Fruit fly (Drosophila melanogaster) whole organism, embryonic: ENCODE results near the gene GstD8.
A peak's percentile ranks its signal among the peaks of the same experiment; 100 is the strongest.

Source experiments
- Blimp-1 ChIP-seq: fragments of 200-800 bp; sonication (Bioruptor generic); optimal IDR thresholded peaks from 3 replicates; lab custom pipeline; 2018; ENCODE audit warnings: missing biosample characterization, missing genetic modification characterization, mild to moderate bottlenecking, moderate library complexity, missing genetic modification reagents
- CG10147 ChIP-seq: fragments of 200-800 bp; sonication (Bioruptor generic); optimal IDR thresholded peaks from 2 replicates; lab custom pipeline; 2019; ENCODE audit warnings: missing biosample characterization, mild to moderate bottlenecking, missing genetic modification characterization, moderate library complexity
- CG10431 ChIP-seq: fragments of 200-800 bp; sonication (Bioruptor generic); optimal IDR thresholded peaks from 3 replicates; lab custom pipeline; 2018; ENCODE audit warnings: missing biosample characterization, mild to moderate bottlenecking, missing genetic modification characterization
- CG1233 ChIP-seq: fragments of 200-800 bp; sonication (Bioruptor generic); optimal IDR thresholded peaks from 4 replicates; lab custom pipeline; 2018; ENCODE audit warnings: missing biosample characterization, mild to moderate bottlenecking, missing genetic modification characterization
- CG12659 ChIP-seq: fragments of 200-800 bp; sonication (Bioruptor generic); optimal IDR thresholded peaks from 3 replicates; lab custom pipeline; 2017; ENCODE audit warnings: mild to moderate bottlenecking, missing biosample characterization, missing genetic modification reagents, missing genetic modification characterization
- CG12769 ChIP-seq: fragments of 200-800 bp; sonication (Bioruptor generic); optimal IDR thresholded peaks from 2 replicates; lab custom pipeline; 2019; ENCODE audit warnings: missing biosample characterization, mild to moderate bottlenecking, missing genetic modification characterization, moderate library complexity
- CG13123 ChIP-seq: fragments of 200-800 bp; sonication (Bioruptor generic); optimal IDR thresholded peaks from 2 replicates; lab custom pipeline; 2016; ENCODE audit warnings: missing biosample characterization, missing genetic modification characterization
- CG13894 ChIP-seq: fragments of 200-800 bp; sonication (Bioruptor generic); optimal IDR thresholded peaks from 3 replicates; lab custom pipeline; 2018; ENCODE audit warnings: missing biosample characterization, mild to moderate bottlenecking, missing genetic modification characterization, moderate library complexity
- CG15011 ChIP-seq: fragments of 200-800 bp; sonication (Bioruptor generic); optimal IDR thresholded peaks from 3 replicates; lab custom pipeline; 2018; ENCODE audit warnings: missing biosample characterization, mild to moderate bottlenecking, missing genetic modification characterization
- CG17361 ChIP-seq: fragments of 200-800 bp; sonication (Bioruptor generic); IDR thresholded peaks from 3 replicates; pipeline ENCODE4 v1.3.6; 2022; ENCODE audit warnings: missing biosample characterization, missing genetic modification characterization
- CG17568 ChIP-seq: fragments of 200-800 bp; sonication (Bioruptor generic); optimal IDR thresholded peaks from 2 replicates; lab custom pipeline; 2018; ENCODE audit warnings: missing biosample characterization, mild to moderate bottlenecking, missing genetic modification characterization, moderate library complexity
- CG17612 ChIP-seq: fragments of 200-800 bp; sonication (Bioruptor generic); IDR thresholded peaks from 2 replicates; pipeline ENCODE4 v1.3.6; 2022; ENCODE audit warnings: missing biosample characterization, missing genetic modification characterization
- CG17829 ChIP-seq: fragments of 200-800 bp; optimal IDR thresholded peaks from 2 replicates; lab custom pipeline; 2019; ENCODE audit warnings: missing biosample characterization, mild to moderate bottlenecking, missing genetic modification characterization, moderate library complexity
- CG18764 ChIP-seq: fragments of 200-800 bp; sonication (Bioruptor generic); optimal IDR thresholded peaks from 3 replicates; lab custom pipeline; 2016; ENCODE audit warnings: missing biosample characterization, missing genetic modification characterization
- CG4360 ChIP-seq: fragments of 200-800 bp; sonication (Bioruptor generic); IDR thresholded peaks from 2 replicates; pipeline ENCODE4 v1.3.6; 2022; ENCODE audit warnings: missing biosample characterization, missing genetic modification characterization
- CG5953 ChIP-seq: fragments of 200-800 bp; sonication (Bioruptor generic); IDR thresholded peaks from 2 replicates; pipeline ENCODE4 v1.3.6; 2022; ENCODE audit warnings: missing biosample characterization, missing genetic modification characterization
- CG6654 ChIP-seq: fragments of 200-800 bp; sonication (Bioruptor generic); optimal IDR thresholded peaks from 2 replicates; lab custom pipeline; 2017; ENCODE audit warnings: missing biosample characterization, mild to moderate bottlenecking, missing genetic modification characterization
- CG8388 ChIP-seq: fragments of 200-800 bp; sonication (Bioruptor generic); optimal IDR thresholded peaks from 2 replicates; lab custom pipeline; 2019; ENCODE audit warnings: missing biosample characterization, mild to moderate bottlenecking, missing genetic modification characterization, moderate library complexity
- CG8765 ChIP-seq: fragments of 200-800 bp; sonication (Bioruptor generic); IDR thresholded peaks from 2 replicates; pipeline ENCODE4 v1.3.6; 2022; ENCODE audit warnings: missing biosample characterization, missing genetic modification characterization
- CG9876 ChIP-seq: fragments of 200-800 bp; sonication (Bioruptor generic); optimal IDR thresholded peaks from 2 replicates; lab custom pipeline; 2016; ENCODE audit warnings: missing biosample characterization, missing genetic modification characterization
- Dbx ChIP-seq: fragments of 200-800 bp; sonication (Bioruptor generic); IDR thresholded peaks from 3 replicates; pipeline ENCODE4 v1.3.6; 2022; ENCODE audit warnings: missing biosample characterization, missing genetic modification characterization
- Dip3 ChIP-seq: fragments of 200-800 bp; sonication (Bioruptor generic); optimal IDR thresholded peaks from 3 replicates; lab custom pipeline; 2016; ENCODE audit warnings: missing biosample characterization, missing genetic modification characterization
- Jarid2 ChIP-seq: fragments of 200-800 bp; sonication (Bioruptor generic); optimal IDR thresholded peaks from 3 replicates; lab custom pipeline; 2017; ENCODE audit warnings: mild to moderate bottlenecking, missing biosample characterization, missing genetic modification reagents, missing genetic modification characterization
- Med ChIP-seq: fragments of 200-800 bp; sonication (Bioruptor generic); peaks from one replicate; lab custom pipeline; 2016; ENCODE audit warnings: missing biosample characterization, missing genetic modification characterization, mild to moderate bottlenecking, inconsistent platforms, moderate library complexity
- NC2β ChIP-seq: fragments of 200-800 bp; sonication (Bioruptor generic); optimal IDR thresholded peaks from 2 replicates; lab custom pipeline; 2016; ENCODE audit warnings: missing biosample characterization, missing genetic modification characterization
- PHDP ChIP-seq: fragments of 200-800 bp; sonication (Bioruptor generic); optimal IDR thresholded peaks from 3 replicates; lab custom pipeline; 2018; ENCODE audit warnings: missing biosample characterization, mild to moderate bottlenecking, missing genetic modification characterization, moderate library complexity
- Six4 ChIP-seq: fragments of 200-800 bp; sonication (Bioruptor generic); optimal IDR thresholded peaks from 2 replicates; lab custom pipeline; 2016; ENCODE audit warnings: missing biosample characterization, missing genetic modification characterization
- ato ChIP-seq: fragments of 200-800 bp; sonication (Bioruptor generic); IDR thresholded peaks from 2 replicates; pipeline ENCODE4 v1.3.6; 2022; ENCODE audit warnings: missing biosample characterization, missing genetic modification characterization; ENCODE audit not compliant: partially characterized antibody
- ci ChIP-seq: fragments of 200-800 bp; sonication (Bioruptor generic); IDR thresholded peaks from 3 replicates; pipeline ENCODE4 v1.3.6; 2022; ENCODE audit warnings: missing biosample characterization, missing genetic modification characterization
- croc ChIP-seq: fragments of 200-800 bp; sonication (Bioruptor generic); conservative IDR thresholded peaks from 3 replicates; pipeline ENCODE4 v1.3.6; 2022; ENCODE audit warnings: missing biosample characterization, missing genetic modification characterization
- dm ChIP-seq: fragments of 200-800 bp; sonication (Bioruptor generic); optimal IDR thresholded peaks from 3 replicates; lab custom pipeline; 2016; ENCODE audit warnings: missing biosample characterization, missing genetic modification characterization
- ems ChIP-seq: fragments of 200-800 bp; sonication (Bioruptor generic); optimal IDR thresholded peaks from 3 replicates; lab custom pipeline; 2016; ENCODE audit warnings: missing biosample characterization, missing genetic modification characterization
- fu2 ChIP-seq: fragments of 200-800 bp; sonication (Bioruptor generic); optimal IDR thresholded peaks from 2 replicates; lab custom pipeline; 2016; ENCODE audit warnings: missing biosample characterization, missing genetic modification characterization
- gce ChIP-seq: fragments of 200-800 bp; sonication (Bioruptor generic); IDR thresholded peaks from 3 replicates; pipeline ENCODE4 v1.3.6; 2022; ENCODE audit warnings: missing biosample characterization, missing genetic modification characterization
- gcm ChIP-seq: fragments of 200-800 bp; sonication (Bioruptor generic); optimal IDR thresholded peaks from 2 replicates; lab custom pipeline; 2019; ENCODE audit warnings: missing biosample characterization, mild to moderate bottlenecking, missing genetic modification characterization, moderate library complexity
- gfzf ChIP-seq: fragments of 200-800 bp; sonication (Bioruptor generic); optimal IDR thresholded peaks from 2 replicates; lab custom pipeline; 2016; ENCODE audit warnings: missing biosample characterization, mild to moderate bottlenecking, missing genetic modification characterization, moderate library complexity
- grau ChIP-seq: fragments of 200-800 bp; optimal IDR thresholded peaks from 3 replicates; lab custom pipeline; 2019; ENCODE audit warnings: missing biosample characterization, mild to moderate bottlenecking, missing genetic modification characterization, moderate library complexity
- gro ChIP-seq: fragments of 200-800 bp; sonication (Bioruptor generic); optimal IDR thresholded peaks from 2 replicates; lab custom pipeline; 2016; ENCODE audit warnings: missing biosample characterization, missing genetic modification characterization
- gsb ChIP-seq: fragments of 200-800 bp; sonication (Bioruptor generic); IDR thresholded peaks from 2 replicates; pipeline ENCODE4 v1.3.6; 2022; ENCODE audit warnings: missing biosample characterization, missing genetic modification characterization
- ham ChIP-seq: fragments of 200-800 bp; sonication (Bioruptor generic); IDR thresholded peaks from 2 replicates; pipeline ENCODE4 v1.3.6; 2022; ENCODE audit warnings: missing biosample characterization, missing genetic modification characterization
- kah ChIP-seq: fragments of 200-800 bp; sonication (Bioruptor generic); optimal IDR thresholded peaks from 2 replicates; lab custom pipeline; 2018; ENCODE audit warnings: missing biosample characterization, mild to moderate bottlenecking, missing genetic modification characterization
- rib ChIP-seq: fragments of 200-800 bp; sonication (Bioruptor generic); IDR thresholded peaks from 2 replicates; pipeline ENCODE4 v1.3.6; 2022; ENCODE audit warnings: missing biosample characterization, missing genetic modification characterization
- row ChIP-seq: fragments of 200-800 bp; sonication (Bioruptor generic); IDR thresholded peaks from 3 replicates; pipeline ENCODE4 v1.3.6; 2022; ENCODE audit warnings: missing biosample characterization, missing genetic modification characterization
- scrt ChIP-seq: fragments of 200-800 bp; sonication (Bioruptor generic); optimal IDR thresholded peaks from 2 replicates; lab custom pipeline; 2018; ENCODE audit warnings: missing biosample characterization, mild to moderate bottlenecking, missing genetic modification characterization, moderate library complexity
- sd ChIP-seq: fragments of 200-800 bp; sonication (Bioruptor generic); optimal IDR thresholded peaks from 3 replicates; lab custom pipeline; 2018; ENCODE audit warnings: missing biosample characterization, mild to moderate bottlenecking, missing genetic modification characterization, moderate library complexity
- sisA ChIP-seq: fragments of 200-800 bp; sonication (Bioruptor generic); IDR thresholded peaks from 2 replicates; pipeline ENCODE4 v1.3.6; 2022; ENCODE audit warnings: missing biosample characterization, missing genetic modification characterization
- stc ChIP-seq: fragments of 200-800 bp; sonication (Bioruptor generic); IDR thresholded peaks from 2 replicates; pipeline ENCODE4 v1.3.6; 2022; ENCODE audit warnings: missing biosample characterization, missing genetic modification characterization
- tio ChIP-seq: fragments of 200-800 bp; sonication (Bioruptor generic); optimal IDR thresholded peaks from 2 replicates; lab custom pipeline; 2017; ENCODE audit warnings: missing biosample characterization, missing genetic modification characterization, inconsistent platforms
- tna ChIP-seq: fragments of 200-800 bp; sonication (Bioruptor generic); IDR thresholded peaks from 2 replicates; pipeline ENCODE4 v1.3.6; 2022; ENCODE audit warnings: missing biosample characterization, missing genetic modification characterization; ENCODE audit not compliant: partially characterized antibody
- unc-4 ChIP-seq: fragments of 200-800 bp; sonication (Bioruptor generic); IDR thresholded peaks from 2 replicates; pipeline ENCODE4 v1.3.6; 2022; ENCODE audit warnings: missing biosample characterization, missing genetic modification characterization; ENCODE audit not compliant: partially characterized antibody
- zf30C ChIP-seq: fragments of 200-800 bp; sonication (Bioruptor generic); optimal IDR thresholded peaks from 3 replicates; lab custom pipeline; 2018; ENCODE audit warnings: missing biosample characterization, mild to moderate bottlenecking, missing genetic modification characterization

GstD8 gene

dm6 chr3R:12359837-12360236, 20.0 kb upstream of the GstD8 start, which contains the start of gene CG4115 (continued):
- no peak for TF ChIP-seq gfzf (GFP tag; lab: Kevin White, UChicago)
- no peak for TF ChIP-seq CG4360 (GFP tag; lab: Robert Waterston, UW)
- no peak for TF ChIP-seq scrt (GFP tag; lab: Kevin White, UChicago)
- TF ChIP-seq kah (GFP tag; lab: Kevin White, UChicago), result no peak
- no peak for TF ChIP-seq dm
- TF ChIP-seq CG17568, result no peak
- TF ChIP-seq gsb, result no peak
- TF ChIP-seq CG12769 (tag; lab: Kevin White, UChicago), result peak; percentile 13
- TF ChIP-seq Six4 (GFP tag; lab: Kevin White, UChicago), result no peak
- no peak for TF ChIP-seq CG17612
- TF ChIP-seq CG8388 (GFP tag; lab: Kevin White, UChicago), result no peak
- no peak for TF ChIP-seq CG17361 (GFP tag; lab: Robert Waterston, UW)
- no peak for TF ChIP-seq CG15011
- TF ChIP-seq CG8765 (GFP tag; lab: Robert Waterston, UW), result no peak
- TF ChIP-seq zf30C (GFP tag; lab: Kevin White, UChicago), result no peak
- TF ChIP-seq unc-4, result no peak
- peak; percentile 80 for TF ChIP-seq sd (tag; lab: Kevin White, UChicago)
- TF ChIP-seq tna (GFP tag; lab: Robert Waterston, UW), result no peak
- TF ChIP-seq CG18764 (GFP tag; lab: Kevin White, UChicago), result no peak
- TF ChIP-seq tio (GFP tag; lab: Kevin White, UChicago), result no peak
- no peak for TF ChIP-seq CG10147 (GFP tag; lab: Kevin White, UChicago)
- TF ChIP-seq ham (GFP tag; lab: Robert Waterston, UW), result peak; percentile 29; the same call in 1 of the 2 replicates
- peak; percentile 66 for TF ChIP-seq Med (GFP tag; lab: Kevin White, UChicago)
- no peak for TF ChIP-seq croc (GFP tag; lab: Robert Waterston, UW)
- no peak for TF ChIP-seq grau (tag; lab: Kevin White, UChicago)
- 0 out of 3 replicates have a peak, but pooled peaks have one; percentile 5 for TF ChIP-seq row (GFP tag; lab: Robert Waterston, UW)
- TF ChIP-seq ato (GFP tag; lab: Robert Waterston, UW), result no peak
- no peak for TF ChIP-seq CG5953
- TF ChIP-seq CG13123 (GFP tag; lab: Kevin White, UChicago), result no peak
- 0 out of 3 replicates have a peak, but pooled peaks have one; percentile 15 for TF ChIP-seq gce (GFP tag; lab: Robert Waterston, UW)
- no peak for TF ChIP-seq ems (GFP tag; lab: Kevin White, UChicago)
- TF ChIP-seq PHDP (tag; lab: Kevin White, UChicago), result no peak
- 0 out of 3 replicates have a peak, but pooled peaks have one; percentile 49 for TF ChIP-seq ci (GFP tag; lab: Robert Waterston, UW)
- TF ChIP-seq stc (GFP tag; lab: Robert Waterston, UW), result 0 out of 2 replicates have a peak, but pooled peaks have one; percentile 10
- no peak for TF ChIP-seq sisA (GFP tag; lab: Robert Waterston, UW)
- TF ChIP-seq CG9876, result no peak
- TF ChIP-seq Blimp-1 (GFP tag; lab: Kevin White, UChicago), result peak; percentile 93
- no peak for TF ChIP-seq Dbx (GFP tag; lab: Robert Waterston, UW)
- no peak for TF ChIP-seq CG1233 (GFP tag; lab: Kevin White, UChicago)
- no peak for TF ChIP-seq gcm (GFP tag; lab: Kevin White, UChicago)
- TF ChIP-seq CG6654 (GFP tag; lab: Kevin White, UChicago), result no peak
- TF ChIP-seq CG13894, result no peak
- no peak for TF ChIP-seq fu2
- no peak for TF ChIP-seq NC2β (GFP tag; lab: Kevin White, UChicago)
- TF ChIP-seq CG10431, result no peak
- TF ChIP-seq CG12659 (GFP tag; lab: Kevin White, UChicago), result no peak
- no peak for TF ChIP-seq gro (GFP tag; lab: Kevin White, UChicago)
- no peak for TF ChIP-seq CG17829 (tag; lab: Kevin White, UChicago)
- 0 out of 2 replicates have a peak, but pooled peaks have one; percentile 21 for TF ChIP-seq rib
- TF ChIP-seq Jarid2 (GFP tag; lab: Kevin White, UChicago), result peak; percentile 40
- no peak for TF ChIP-seq Dip3 (GFP tag; lab: Kevin White, UChicago)
